Worm (Caenorhabditis elegans) whole organism, dauer: Measurements from ENCODE around the gene str-229.

Experiments used
- unc-62 ChIP-seq: sonication (generic microtip); optimal IDR thresholded peaks from 2 replicates; lab custom pipeline; 2017; ENCODE audit warnings: missing biosample characterization, missing genetic modification reagents, missing genetic modification characterization

Gene str-229

ce11 chrV:3865273-3865672, 37.1 kb downstream of the str-229 start:
- no peak for TF ChIP-seq unc-62 (GFP tag; lab: Kevin White, UChicago)

- TF ChIP-seq unc-62 (GFP tag; lab: Kevin White, UChicago): no peak
These were observed 39.5 kb downstream of the str-229 start, which contains the start of gene nhr-187 for ce11 chrV:3862851-3863250. Gene nhr-187, minus strand, starts transcription at chrV:3862951.

DNA sequence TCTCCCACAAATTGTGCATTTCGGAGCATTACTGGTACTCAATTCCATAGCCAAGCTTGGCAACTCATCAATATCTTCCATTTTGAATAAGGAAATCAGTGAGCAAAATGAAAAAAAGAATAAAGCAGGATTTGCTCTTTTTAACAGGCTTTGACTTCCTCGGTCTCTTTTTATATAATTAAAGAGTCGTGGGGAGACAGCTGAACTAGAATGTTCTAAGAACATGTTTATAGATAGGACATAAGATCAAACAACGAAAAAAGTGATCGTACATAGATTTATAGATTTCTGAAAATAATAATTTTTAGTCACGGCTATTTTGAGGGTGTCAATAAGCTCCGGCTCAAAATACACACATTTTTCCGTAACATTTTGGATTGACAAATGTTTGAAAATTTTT, 42.2 kb downstream of the str-229 start, which contains the start of gene nhr-189:
Gene nhr-189, minus strand, starts transcription at position 121 of the 400 bp plus-strand sequence.
- no peak for TF ChIP-seq unc-62 (GFP tag; lab: Kevin White, UChicago)

ce11 chrV:3857778-3858177, 44.6 kb downstream of the str-229 start, which contains the start of gene nhr-188:
Gene nhr-188, minus strand, starts transcription at chrV:3857861.
- TF ChIP-seq unc-62 (GFP tag; lab: Kevin White, UChicago): no peak

- TF ChIP-seq unc-62 (GFP tag; lab: Kevin White, UChicago): no peak
These were observed 46.4 kb downstream of the str-229 start for ce11 chrV:3855916-3856315.

ce11 chrV:3854847-3855246, 47.5 kb downstream of the str-229 start, which contains the start of gene nhr-186:
Gene nhr-186, minus strand, starts transcription at chrV:3854947.
- TF ChIP-seq unc-62 (GFP tag; lab: Kevin White, UChicago): no peak

- no peak for TF ChIP-seq unc-62 (GFP tag; lab: Kevin White, UChicago)
These were observed 50.6 kb downstream of the str-229 start for ce11 chrV:3851760-3852159.
